Fruit fly (Drosophila melanogaster) Kc167 (cell line): ENCODE data around the gene CG10366.

Experiments used
- h ChIP-seq: fragments of >200 bp; optimal IDR thresholded peaks from 3 replicates; lab custom pipeline; 2018; ENCODE audit warnings: missing external identifiers
- psq ChIP-seq: fragments of >200 bp; optimal IDR thresholded peaks from 2 replicates; lab custom pipeline; 2017; ENCODE audit warnings: missing external identifiers

DNA sequence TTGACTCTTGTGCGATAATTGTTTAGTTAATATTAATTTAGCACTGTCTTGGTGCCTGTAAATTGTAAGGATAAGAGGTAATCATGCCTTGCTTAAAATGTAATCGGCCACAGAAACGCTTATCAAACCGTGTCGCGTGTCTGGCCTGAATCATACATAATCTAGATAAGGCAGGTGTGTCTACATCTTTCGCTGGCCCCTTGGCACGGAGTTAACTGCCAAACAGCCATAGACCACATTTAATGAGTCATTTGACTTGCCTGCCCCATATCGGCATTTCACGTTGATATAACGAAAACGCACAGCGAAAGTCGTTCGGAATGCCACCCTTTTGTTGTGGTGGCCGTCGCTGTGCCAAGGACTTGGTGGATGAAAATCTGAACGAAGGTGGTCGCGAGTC, 48.8 kb upstream of the CG10366 start, which contains the start of gene CG31697:
- TF ChIP-seq h (lab: Kevin White, UChicago) (no peak), psq (lab: Kevin White, UChicago) (no peak)
